Worm (Caenorhabditis elegans) whole organism, young adult: ENCODE data around the gene pptr-1.

Source experiments
- B0035.1 ChIP-seq: sonication (generic microtip); optimal IDR thresholded peaks from 2 replicates; lab custom pipeline; 2016; ENCODE audit warnings: missing genetic modification characterization, mild to moderate bottlenecking, missing compliant biosample characterization, missing genotype, missing genetic modification reagents
- C17E4.6 ChIP-seq: fragments of 200-800 bp; sonication (Bioruptor generic); IDR thresholded peaks from 2 replicates; pipeline ENCODE4 v1.3.6; 2022; ENCODE audit warnings: missing genetic modification reagents, missing genetic modification characterization, missing compliant biosample characterization
- D2030.7 ChIP-seq: fragments of 200-800 bp; sonication (Bioruptor generic); IDR thresholded peaks from 2 replicates; pipeline ENCODE4 v1.3.6; 2022; ENCODE audit warnings: missing genetic modification reagents, missing genetic modification characterization, missing compliant biosample characterization
- F37B4.10 ChIP-seq: fragments of 200-800 bp; sonication (Bioruptor generic); IDR thresholded peaks from 2 replicates; pipeline ENCODE4 v1.3.6; 2022; ENCODE audit warnings: missing genetic modification characterization, missing compliant biosample characterization
- F57C9.4 ChIP-seq: sonication (generic microtip); optimal IDR thresholded peaks from 2 replicates; lab custom pipeline; 2017; ENCODE audit warnings: mild to moderate bottlenecking, missing genetic modification characterization, missing compliant biosample characterization
- Y53G8AR.9 ChIP-seq: fragments of 200-800 bp; sonication (Bioruptor generic); conservative IDR thresholded peaks from 2 replicates; pipeline ENCODE4 v1.3.6; 2022; ENCODE audit warnings: missing genetic modification reagents, missing genetic modification characterization, missing compliant biosample characterization
- Y67H2A.10 ChIP-seq: fragments of 200-800 bp; sonication (Bioruptor generic); conservative IDR thresholded peaks from 2 replicates; pipeline ENCODE4 v1.3.6; 2022; ENCODE audit warnings: missing genetic modification reagents, missing genetic modification characterization, missing compliant biosample characterization
- ZK185.1 ChIP-seq: sonication (generic microtip); optimal IDR thresholded peaks from 2 replicates; lab custom pipeline; 2016; ENCODE audit warnings: mild to moderate bottlenecking, missing genetic modification characterization, missing compliant biosample characterization; ENCODE audit not compliant: poor library complexity, severe bottlenecking
- ama-1 ChIP-seq, 3 experiments: fragments of 150-350 bp in 1 of 3; sonication (generic microtip) in 2 of 3; optimal IDR thresholded peaks; 2 replicates each; lab custom pipeline; 2014 to 2018; ENCODE audit warnings: missing biosample characterization in 2 of 3, missing genetic modification characterization in 2 of 3, missing genetic modification reagents in 2 of 3
- aptf-2 ChIP-seq: fragments of 200-800 bp; sonication (Bioruptor generic); conservative IDR thresholded peaks from 2 replicates; pipeline ENCODE4 v1.3.6; 2022; ENCODE audit warnings: missing genetic modification reagents, missing genetic modification characterization, missing compliant biosample characterization
- attf-6 ChIP-seq: fragments of 200-800 bp; sonication (Bioruptor generic); IDR thresholded peaks from 2 replicates; pipeline ENCODE4 v1.3.6; 2022; ENCODE audit warnings: missing genetic modification reagents, missing genetic modification characterization, missing compliant biosample characterization
- bed-1 ChIP-seq: fragments of 200-800 bp; sonication (Bioruptor generic); IDR thresholded peaks from 2 replicates; pipeline ENCODE4 v1.3.6; 2022; ENCODE audit warnings: missing genetic modification reagents, missing genetic modification characterization, missing compliant biosample characterization
- cebp-2 ChIP-seq: fragments of 200-800 bp; sonication (Bioruptor generic); IDR thresholded peaks from 2 replicates; pipeline ENCODE4 v1.3.6; 2022; ENCODE audit warnings: missing genetic modification characterization, missing compliant biosample characterization
- ceh-40 ChIP-seq: fragments of 200-800 bp; sonication (Bioruptor generic); IDR thresholded peaks from 2 replicates; pipeline ENCODE4 v1.3.6; 2022; ENCODE audit warnings: missing genetic modification characterization, missing compliant biosample characterization
- chd-7 ChIP-seq: sonication (generic microtip); optimal IDR thresholded peaks from 2 replicates; lab custom pipeline; 2016; ENCODE audit warnings: mild to moderate bottlenecking, missing genetic modification characterization, moderate library complexity, missing compliant biosample characterization
- dox-1 ChIP-seq: fragments of 200-800 bp; sonication (Bioruptor generic); IDR thresholded peaks from 2 replicates; pipeline ENCODE4 v1.3.6; 2022; ENCODE audit warnings: missing genetic modification reagents, missing genetic modification characterization, missing compliant biosample characterization
- egl-44 ChIP-seq: fragments of 200-800 bp; sonication (Bioruptor generic); IDR thresholded peaks from 2 replicates; pipeline ENCODE4 v1.3.6; 2022; ENCODE audit warnings: missing genetic modification reagents, missing genetic modification characterization, missing compliant biosample characterization
- egrh-3 ChIP-seq: fragments of 200-800 bp; sonication (Bioruptor generic); IDR thresholded peaks from 2 replicates; pipeline ENCODE4 v1.3.6; 2022; ENCODE audit warnings: missing genetic modification reagents, missing genetic modification characterization, missing compliant biosample characterization
- ekl-4 ChIP-seq: fragments of 200-800 bp; sonication (Bioruptor generic); IDR thresholded peaks from 2 replicates; pipeline ENCODE4 v1.3.6; 2022; ENCODE audit warnings: missing genetic modification reagents, missing genetic modification characterization, missing compliant biosample characterization
- fkh-3 ChIP-seq: sonication (generic microtip); optimal IDR thresholded peaks from 2 replicates; lab custom pipeline; 2016; ENCODE audit warnings: mild to moderate bottlenecking, missing genetic modification characterization, missing compliant biosample characterization
- gei-17 ChIP-seq: fragments of 200-800 bp; sonication (Bioruptor generic); optimal IDR thresholded peaks from 2 replicates; lab custom pipeline; 2018; ENCODE audit warnings: mild to moderate bottlenecking, missing genetic modification characterization, missing compliant biosample characterization
- hlh-12 ChIP-seq: sonication (generic microtip); optimal IDR thresholded peaks from 2 replicates; lab custom pipeline; 2016; ENCODE audit warnings: missing genetic modification characterization, missing compliant biosample characterization
- hmg-1.2 ChIP-seq: fragments of 200-800 bp; sonication (Bioruptor generic); IDR thresholded peaks from 2 replicates; pipeline ENCODE4 v1.3.6; 2022; ENCODE audit warnings: missing genetic modification reagents, missing genetic modification characterization, missing compliant biosample characterization
- lin-26 ChIP-seq: fragments of 200-800 bp; sonication (Bioruptor generic); IDR thresholded peaks from 2 replicates; pipeline ENCODE4 v1.3.6; 2022; ENCODE audit warnings: missing genetic modification reagents, missing genetic modification characterization, missing compliant biosample characterization
- lin-35 ChIP-seq, 3 experiments: fragments of 150-350 bp in 2 of 3; sonication (generic microtip) in 1 of 3; optimal IDR thresholded peaks; 2 replicates each; lab custom pipeline; 2014 to 2018; ENCODE audit warnings: missing biosample characterization in 3 of 3, missing genetic modification characterization in 3 of 3, missing genetic modification reagents in 3 of 3
- lir-1 ChIP-seq: fragments of 200-800 bp; sonication (Bioruptor generic); conservative IDR thresholded peaks from 2 replicates; pipeline ENCODE4 v1.3.6; 2022; ENCODE audit warnings: missing genetic modification reagents, missing genetic modification characterization, missing compliant biosample characterization
- madf-10 ChIP-seq: sonication (generic microtip); optimal IDR thresholded peaks from 2 replicates; lab custom pipeline; 2016; ENCODE audit warnings: mild to moderate bottlenecking, missing genetic modification characterization, missing compliant biosample characterization
- madf-6 ChIP-seq: fragments of 200-800 bp; sonication (Bioruptor generic); IDR thresholded peaks from 2 replicates; pipeline ENCODE4 v1.3.6; 2022; ENCODE audit warnings: missing genetic modification reagents, missing genetic modification characterization, missing compliant biosample characterization
- mel-28 ChIP-seq: sonication (generic microtip); optimal IDR thresholded peaks from 2 replicates; lab custom pipeline; 2016; ENCODE audit warnings: borderline replicate concordance, mild to moderate bottlenecking, missing genetic modification characterization, missing compliant biosample characterization
- mes-4 ChIP-seq: sonication (generic microtip); optimal IDR thresholded peaks from 2 replicates; lab custom pipeline; 2016; ENCODE audit warnings: missing genotype, missing genetic modification characterization, missing compliant biosample characterization
- nfya-2 ChIP-seq: fragments of 200-800 bp; sonication (Bioruptor generic); IDR thresholded peaks from 2 replicates; pipeline ENCODE4 v1.3.6; 2022; ENCODE audit warnings: missing genetic modification reagents, missing genetic modification characterization, missing compliant biosample characterization
- nfyb-1 ChIP-seq: fragments of 200-800 bp; sonication (Bioruptor generic); IDR thresholded peaks from 2 replicates; pipeline ENCODE4 v1.3.6; 2022; ENCODE audit warnings: missing genetic modification reagents, missing genetic modification characterization, missing compliant biosample characterization
- nhr-120 ChIP-seq: fragments of 200-800 bp; sonication (Bioruptor generic); IDR thresholded peaks from 2 replicates; pipeline ENCODE4 v1.3.6; 2022; ENCODE audit warnings: missing genetic modification characterization, missing compliant biosample characterization
- nhr-179 ChIP-seq: sonication (generic microtip); optimal IDR thresholded peaks from 2 replicates; lab custom pipeline; 2016; ENCODE audit warnings: mild to moderate bottlenecking, missing genetic modification characterization, missing compliant biosample characterization
- repo-1 ChIP-seq: sonication (generic microtip); optimal IDR thresholded peaks from 2 replicates; lab custom pipeline; 2017; ENCODE audit warnings: mild to moderate bottlenecking, missing genetic modification characterization, missing compliant biosample characterization
- sea-2 ChIP-seq: fragments of 200-800 bp; sonication (Bioruptor generic); IDR thresholded peaks from 2 replicates; pipeline ENCODE4 v1.3.6; 2022; ENCODE audit warnings: missing genetic modification characterization, missing compliant biosample characterization
- snpc-3.4 ChIP-seq: sonication (generic microtip); optimal IDR thresholded peaks from 2 replicates; lab custom pipeline; 2017; ENCODE audit warnings: missing genetic modification characterization, mild to moderate bottlenecking, missing compliant biosample characterization, antibody characterized with exemption, moderate library complexity, missing genotype, missing genetic modification reagents
- snpc-4 ChIP-seq, 5 experiments: fragments of 150-350 bp in 1 of 5; sonication (generic microtip) in 4 of 5; optimal IDR thresholded peaks; 2 replicates each; lab custom pipeline; 2014 to 2018; ENCODE audit warnings: missing genetic modification characterization in 5 of 5, missing biosample characterization in 3 of 5, antibody characterized with exemption in 2 of 5, mild to moderate bottlenecking in 2 of 5, missing compliant biosample characterization in 2 of 5, missing genotype in 2 of 5, moderate library complexity in 2 of 5, missing genetic modification reagents in 1 of 5
- tbp1 ChIP-seq: fragments of 200-800 bp; sonication (Bioruptor generic); optimal IDR thresholded peaks from 2 replicates; lab custom pipeline; 2018; ENCODE audit warnings: mild to moderate bottlenecking, missing genetic modification characterization, missing compliant biosample characterization
- unc-130 ChIP-seq: sonication (generic microtip); optimal IDR thresholded peaks from 2 replicates; lab custom pipeline; 2016; ENCODE audit warnings: missing genetic modification reagents, missing genetic modification characterization, missing compliant biosample characterization
- xnd-1 ChIP-seq: sonication (generic microtip); optimal IDR thresholded peaks from 2 replicates; lab custom pipeline; 2016; ENCODE audit warnings: missing genotype, missing genetic modification reagents, missing genetic modification characterization, missing compliant biosample characterization
- ztf-18 ChIP-seq: sonication (generic microtip); optimal IDR thresholded peaks from 2 replicates; lab custom pipeline; 2016; ENCODE audit warnings: missing genotype, mild to moderate bottlenecking, missing genetic modification characterization, missing compliant biosample characterization
- ztf-26 ChIP-seq: sonication (generic microtip); optimal IDR thresholded peaks from 2 replicates; lab custom pipeline; 2017; ENCODE audit warnings: missing genetic modification characterization, missing compliant biosample characterization
- ztf-28 ChIP-seq: fragments of 200-800 bp; sonication (Bioruptor generic); IDR thresholded peaks from 2 replicates; pipeline ENCODE4 v1.3.6; 2022; ENCODE audit warnings: missing genetic modification reagents, missing genetic modification characterization, missing compliant biosample characterization
- ztf-3 ChIP-seq: fragments of 200-800 bp; sonication (Bioruptor generic); optimal IDR thresholded peaks from 2 replicates; lab custom pipeline; 2018; ENCODE audit warnings: mild to moderate bottlenecking, missing genetic modification characterization, missing compliant biosample characterization

Gene pptr-1

ce11 chrV:16352282-16352681 is 5.0 kb upstream of the pptr-1 start (continued):
- no peak for TF ChIP-seq mes-4 (tag; lab: Kevin White, UChicago)
- no peak for TF ChIP-seq egrh-3 (GFP tag; lab: Robert Waterston, UW)
- TF ChIP-seq unc-130 (GFP tag; lab: Kevin White, UChicago): no peak
- TF ChIP-seq F57C9.4 (tag; lab: Kevin White, UChicago): no peak
- TF ChIP-seq mel-28 (tag; lab: Kevin White, UChicago): no peak
- no peak for TF ChIP-seq ZK185.1 (tag; lab: Kevin White, UChicago)
- TF ChIP-seq nhr-179: no peak
- 0 out of 2 replicates have a peak, but pooled peaks have one; percentile 7 for TF ChIP-seq dox-1 (GFP tag; lab: Robert Waterston, UW)
- no peak for TF ChIP-seq bed-1 (GFP tag; lab: Robert Waterston, UW)
- TF ChIP-seq fkh-3: no peak
- TF ChIP-seq nhr-120 (GFP tag; lab: Robert Waterston, UW): no peak
- TF ChIP-seq madf-10 (tag; lab: Kevin White, UChicago): no peak
- no peak for TF ChIP-seq snpc-3.4 (tag; lab: Kevin White, UChicago)
- no peak for TF ChIP-seq nfyb-1
- no peak for TF ChIP-seq ceh-40 (GFP tag; lab: Robert Waterston, UW)
- TF ChIP-seq D2030.7: no peak
- TF ChIP-seq hlh-12 (tag; lab: Kevin White, UChicago): no peak
- no peak for TF ChIP-seq egl-44
- no peak for TF ChIP-seq aptf-2 (GFP tag; lab: Robert Waterston, UW)
- peak; percentile 41; the same call in 1 of the 2 replicates for TF ChIP-seq hmg-1.2 (GFP tag; lab: Robert Waterston, UW)
- TF ChIP-seq gei-17: no peak
- TF ChIP-seq ztf-3 (GFP tag; lab: Kevin White, UChicago): no peak
- TF ChIP-seq B0035.1 (tag; lab: Kevin White, UChicago): no peak
- no peak; the same call in 1 of the 2 replicates for TF ChIP-seq lir-1
- no peak for TF ChIP-seq chd-7 (tag; lab: Kevin White, UChicago)
- TF ChIP-seq attf-6: no peak
- TF ChIP-seq sea-2: no peak
- TF ChIP-seq tbp1 (GFP tag; lab: Kevin White, UChicago): peak; percentile 4
- TF ChIP-seq, all 124 proteins: peak for 17

DNA sequence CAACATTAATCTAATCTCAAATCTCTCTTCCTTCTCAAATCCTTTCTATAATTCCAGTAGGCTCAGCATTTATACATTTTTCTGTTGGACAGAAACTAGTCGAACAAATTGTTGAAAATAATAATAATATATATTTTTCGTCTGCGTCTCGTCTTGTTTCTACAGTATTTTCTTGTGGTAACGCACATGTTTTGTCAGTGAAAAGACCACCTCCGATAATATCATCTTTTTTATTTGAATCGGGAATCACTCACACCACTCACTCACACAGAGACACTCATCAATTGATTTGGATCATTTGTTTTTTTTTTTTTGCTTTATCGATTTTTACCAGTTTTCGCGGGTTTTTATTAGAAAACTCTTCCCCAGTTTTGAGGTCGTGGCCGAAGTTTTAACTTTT is 2.6 kb upstream of the pptr-1 start:
- TF ChIP-seq snpc-4 (GFP tag; optimal IDR thresholded peaks at IDR 0.05; lab: Kevin White, UChicago) (no peak), snpc-4 (tag; optimal IDR thresholded peaks at IDR 0.05; lab: Kevin White, UChicago) (no peak), hmg-1.2 (GFP tag; lab: Robert Waterston, UW) (peak; percentile 35; the same call in 1 of the 2 replicates)

- no peak for TF ChIP-seq nhr-120 (GFP tag; lab: Robert Waterston, UW)
- peak; percentile 81 for TF ChIP-seq Y53G8AR.9 (GFP tag; lab: Robert Waterston, UW)
- TF ChIP-seq ZK185.1 (tag; lab: Kevin White, UChicago): peak; percentile 60
- peak; percentile 61; the same call in 1 of the 2 replicates for TF ChIP-seq C17E4.6 (GFP tag; lab: Robert Waterston, UW)
- no peak for TF ChIP-seq Y67H2A.10 (GFP tag; lab: Robert Waterston, UW)
- peak; percentile 67 for TF ChIP-seq repo-1 (tag; lab: Kevin White, UChicago)
- no peak for TF ChIP-seq nfya-2 (GFP tag; lab: Robert Waterston, UW)
- peak; percentile 91 for TF ChIP-seq chd-7 (tag; lab: Kevin White, UChicago)
- TF ChIP-seq ceh-40 (GFP tag; lab: Robert Waterston, UW): no peak
- TF ChIP-seq F37B4.10: no peak
- TF ChIP-seq egrh-3 (GFP tag; lab: Robert Waterston, UW): peak; percentile 75
- TF ChIP-seq ztf-28: no peak
- TF ChIP-seq ekl-4: peak; percentile 79; the same call in 1 of the 2 replicates
- TF ChIP-seq madf-6 (GFP tag; lab: Robert Waterston, UW): no peak; the same call in 1 of the 2 replicates
- peak; percentile 88 for TF ChIP-seq lin-26 (GFP tag; lab: Robert Waterston, UW)
- no peak for TF ChIP-seq cebp-2 (GFP tag; lab: Robert Waterston, UW)
- TF ChIP-seq lin-35 (GFP tag; optimal IDR thresholded peaks at IDR 0.05; lab: Kevin White, UChicago): peak in 1 of 3 experiments; percentile 64
- no peak for TF ChIP-seq ama-1 (optimal IDR thresholded peaks at IDR 0.05; lab: Kevin White, UChicago)
- TF ChIP-seq ama-1 (GFP tag; optimal IDR thresholded peaks at IDR 0.05; lab: Kevin White, UChicago): no peak
- peak; percentile 43 for TF ChIP-seq mel-28 (tag; lab: Kevin White, UChicago)
- TF ChIP-seq ztf-18: peak; percentile 47
- peak; percentile 81 for TF ChIP-seq ztf-26 (tag; lab: Kevin White, UChicago)
- no peak for TF ChIP-seq xnd-1
- TF ChIP-seq aptf-2 (GFP tag; lab: Robert Waterston, UW): no peak
These were observed 1.4 kb upstream of the pptr-1 start for ce11 chrV:16355941-16356340.
